Worm (Caenorhabditis elegans) whole organism, young adult: ENCODE results near the gene unc-62.
A peak's percentile ranks its signal among the peaks of the same experiment; 100 is the strongest.

Source experiments
- B0336.3 ChIP-seq: fragments of 200-800 bp; sonication (Bioruptor generic); IDR thresholded peaks from 2 replicates; pipeline ENCODE4 v1.3.6; 2022; ENCODE audit warnings: missing genetic modification characterization, missing compliant biosample characterization
- C17E4.6 ChIP-seq: fragments of 200-800 bp; sonication (Bioruptor generic); IDR thresholded peaks from 2 replicates; pipeline ENCODE4 v1.3.6; 2022; ENCODE audit warnings: missing genetic modification reagents, missing genetic modification characterization, missing compliant biosample characterization
- D2030.7 ChIP-seq: fragments of 200-800 bp; sonication (Bioruptor generic); IDR thresholded peaks from 2 replicates; pipeline ENCODE4 v1.3.6; 2022; ENCODE audit warnings: missing genetic modification reagents, missing genetic modification characterization, missing compliant biosample characterization
- F49E8.2 ChIP-seq: sonication (generic microtip); optimal IDR thresholded peaks from 3 replicates; lab custom pipeline; 2017; ENCODE audit warnings: missing genetic modification characterization, mild to moderate bottlenecking, missing compliant biosample characterization, antibody characterized with exemption, moderate library complexity; ENCODE audit not compliant: insufficient read depth
- F55B11.4 ChIP-seq: sonication (generic microtip); optimal IDR thresholded peaks from 2 replicates; lab custom pipeline; 2016; ENCODE audit warnings: missing compliant biosample characterization, missing genetic modification characterization, borderline replicate concordance; ENCODE audit not compliant: insufficient read depth
- K11D2.4 ChIP-seq: fragments of 200-800 bp; sonication (Bioruptor generic); IDR thresholded peaks from 2 replicates; pipeline ENCODE4 v1.3.6; 2022; ENCODE audit warnings: missing genetic modification reagents, missing genetic modification characterization, missing compliant biosample characterization
- K12H6.12 ChIP-seq: fragments of 200-800 bp; sonication (Bioruptor generic); optimal IDR thresholded peaks from 2 replicates; lab custom pipeline; 2018; ENCODE audit warnings: mild to moderate bottlenecking, missing genetic modification characterization, missing compliant biosample characterization
- T26A5.8 ChIP-seq: sonication (generic microtip); optimal IDR thresholded peaks from 2 replicates; lab custom pipeline; 2016; ENCODE audit warnings: missing genetic modification characterization, missing compliant biosample characterization
- Y53G8AR.9 ChIP-seq: fragments of 200-800 bp; sonication (Bioruptor generic); conservative IDR thresholded peaks from 2 replicates; pipeline ENCODE4 v1.3.6; 2022; ENCODE audit warnings: missing genetic modification reagents, missing genetic modification characterization, missing compliant biosample characterization
- akir-1 ChIP-seq: fragments of 200-800 bp; sonication (Bioruptor generic); optimal IDR thresholded peaks from 2 replicates; lab custom pipeline; 2018; ENCODE audit warnings: mild to moderate bottlenecking, missing genetic modification characterization, moderate library complexity, missing compliant biosample characterization
- aptf-2 ChIP-seq: fragments of 200-800 bp; sonication (Bioruptor generic); conservative IDR thresholded peaks from 2 replicates; pipeline ENCODE4 v1.3.6; 2022; ENCODE audit warnings: missing genetic modification reagents, missing genetic modification characterization, missing compliant biosample characterization
- attf-3 ChIP-seq: fragments of 200-800 bp; sonication (Bioruptor generic); conservative IDR thresholded peaks from 2 replicates; pipeline ENCODE4 v1.3.6; 2022; ENCODE audit warnings: missing genetic modification reagents, missing genetic modification characterization, missing compliant biosample characterization
- ceh-40 ChIP-seq: fragments of 200-800 bp; sonication (Bioruptor generic); IDR thresholded peaks from 2 replicates; pipeline ENCODE4 v1.3.6; 2022; ENCODE audit warnings: missing genetic modification characterization, missing compliant biosample characterization
- ets-4 ChIP-seq: fragments of 200-800 bp; sonication (Bioruptor generic); optimal IDR thresholded peaks from 2 replicates; lab custom pipeline; 2018; ENCODE audit warnings: mild to moderate bottlenecking, missing genetic modification characterization, missing compliant biosample characterization
- him-1 ChIP-seq: sonication (generic microtip); optimal IDR thresholded peaks from 2 replicates; lab custom pipeline; 2016; ENCODE audit warnings: missing genotype, missing genetic modification reagents, missing genetic modification characterization, missing compliant biosample characterization
- hmg-1.2 ChIP-seq: fragments of 200-800 bp; sonication (Bioruptor generic); IDR thresholded peaks from 2 replicates; pipeline ENCODE4 v1.3.6; 2022; ENCODE audit warnings: missing genetic modification reagents, missing genetic modification characterization, missing compliant biosample characterization
- let-526 ChIP-seq: fragments of 200-800 bp; sonication (Bioruptor generic); IDR thresholded peaks from 2 replicates; pipeline ENCODE4 v1.3.6; 2022; ENCODE audit warnings: missing genetic modification reagents, missing genetic modification characterization, missing compliant biosample characterization
- let-607 ChIP-seq, 2 experiments: fragments of 200-800 bp in 1 of 2; sonication (Bioruptor generic) in 1 of 2; sonication (generic microtip) in 1 of 2; optimal IDR thresholded peaks; 2 replicates each; lab custom pipeline; 2016 to 2018; ENCODE audit warnings: mild to moderate bottlenecking in 2 of 2, missing compliant biosample characterization in 2 of 2, missing genetic modification characterization in 2 of 2, moderate library complexity in 2 of 2, missing genotype in 1 of 2
- lin-40 ChIP-seq: sonication (generic microtip); optimal IDR thresholded peaks from 2 replicates; lab custom pipeline; 2016; ENCODE audit warnings: missing genetic modification characterization, mild to moderate bottlenecking, missing compliant biosample characterization, missing genotype, missing genetic modification reagents
- madf-10 ChIP-seq: sonication (generic microtip); optimal IDR thresholded peaks from 2 replicates; lab custom pipeline; 2016; ENCODE audit warnings: mild to moderate bottlenecking, missing genetic modification characterization, missing compliant biosample characterization
- madf-6 ChIP-seq: fragments of 200-800 bp; sonication (Bioruptor generic); IDR thresholded peaks from 2 replicates; pipeline ENCODE4 v1.3.6; 2022; ENCODE audit warnings: missing genetic modification reagents, missing genetic modification characterization, missing compliant biosample characterization
- madf-8 ChIP-seq: fragments of 200-800 bp; sonication (Bioruptor generic); conservative IDR thresholded peaks from 2 replicates; pipeline ENCODE4 v1.3.6; 2022; ENCODE audit warnings: missing genetic modification reagents, missing genetic modification characterization, missing compliant biosample characterization
- mcd-1 ChIP-seq: fragments of 200-800 bp; sonication (Bioruptor generic); IDR thresholded peaks from 2 replicates; pipeline ENCODE4 v1.3.6; 2022; ENCODE audit warnings: missing genetic modification reagents, missing genetic modification characterization, missing compliant biosample characterization
- mel-28 ChIP-seq: sonication (generic microtip); optimal IDR thresholded peaks from 2 replicates; lab custom pipeline; 2016; ENCODE audit warnings: borderline replicate concordance, mild to moderate bottlenecking, missing genetic modification characterization, missing compliant biosample characterization
- mxl-1 ChIP-seq: sonication (generic microtip); optimal IDR thresholded peaks from 2 replicates; lab custom pipeline; 2016; ENCODE audit warnings: missing genetic modification characterization, missing compliant biosample characterization
- nhr-80 ChIP-seq: sonication (generic microtip); optimal IDR thresholded peaks from 2 replicates; lab custom pipeline; 2016; ENCODE audit warnings: missing genetic modification characterization, missing compliant biosample characterization
- rpc-1 ChIP-seq, 2 experiments: fragments of 150-350 bp in 1 of 2; sonication (generic microtip) in 1 of 2; optimal IDR thresholded peaks; 2 replicates each; lab custom pipeline; 2014 to 2018; ENCODE audit warnings: missing biosample characterization in 1 of 2, missing genetic modification characterization in 1 of 2, missing genetic modification reagents in 1 of 2, missing genotype in 1 of 2
- somi-1 ChIP-seq: fragments of 200-800 bp; sonication (Bioruptor generic); optimal IDR thresholded peaks from 2 replicates; lab custom pipeline; 2018; ENCODE audit warnings: mild to moderate bottlenecking, missing genetic modification characterization, missing compliant biosample characterization
- unc-130 ChIP-seq: sonication (generic microtip); optimal IDR thresholded peaks from 2 replicates; lab custom pipeline; 2016; ENCODE audit warnings: missing genetic modification reagents, missing genetic modification characterization, missing compliant biosample characterization
- zfh-2 ChIP-seq: fragments of 200-800 bp; sonication (Bioruptor generic); conservative IDR thresholded peaks from 2 replicates; pipeline ENCODE4 v1.3.6; 2022; ENCODE audit warnings: missing genetic modification reagents, missing genetic modification characterization, missing compliant biosample characterization
- ztf-26 ChIP-seq: sonication (generic microtip); optimal IDR thresholded peaks from 2 replicates; lab custom pipeline; 2017; ENCODE audit warnings: missing genetic modification characterization, missing compliant biosample characterization
- ztf-3 ChIP-seq: fragments of 200-800 bp; sonication (Bioruptor generic); optimal IDR thresholded peaks from 2 replicates; lab custom pipeline; 2018; ENCODE audit warnings: mild to moderate bottlenecking, missing genetic modification characterization, missing compliant biosample characterization
- ztf-6 ChIP-seq: fragments of 200-800 bp; sonication (Bioruptor generic); IDR thresholded peaks from 2 replicates; pipeline ENCODE4 v1.3.6; 2022; ENCODE audit warnings: missing genetic modification reagents, missing genetic modification characterization, missing compliant biosample characterization

The unc-62 gene

ce11 chrV:4549191-4549590, 51.9 kb downstream of the unc-62 start, which contains the start of gene sos-1:
Gene sos-1, minus strand, starts transcription at chrV:4549291.
- TF ChIP-seq ceh-40 (GFP tag; lab: Robert Waterston, UW) (no peak), ztf-3 (GFP tag; lab: Kevin White, UChicago) (no peak), mcd-1 (no peak), C17E4.6 (GFP tag; lab: Robert Waterston, UW) (no peak), K12H6.12 (tag; lab: Kevin White, UChicago) (no peak), ets-4 (GFP tag; lab: Kevin White, UChicago) (no peak), unc-130 (GFP tag; lab: Kevin White, UChicago) (no peak), Y53G8AR.9 (GFP tag; lab: Robert Waterston, UW) (no peak), attf-3 (GFP tag; lab: Robert Waterston, UW) (no peak), aptf-2 (no peak), F49E8.2 (tag; lab: Kevin White, UChicago) (no peak), T26A5.8 (no peak), ztf-26 (no peak), nhr-80 (tag; lab: Kevin White, UChicago) (no peak), somi-1 (GFP tag; lab: Kevin White, UChicago) (no peak), hmg-1.2 (GFP tag; lab: Robert Waterston, UW) (no peak)

DNA sequence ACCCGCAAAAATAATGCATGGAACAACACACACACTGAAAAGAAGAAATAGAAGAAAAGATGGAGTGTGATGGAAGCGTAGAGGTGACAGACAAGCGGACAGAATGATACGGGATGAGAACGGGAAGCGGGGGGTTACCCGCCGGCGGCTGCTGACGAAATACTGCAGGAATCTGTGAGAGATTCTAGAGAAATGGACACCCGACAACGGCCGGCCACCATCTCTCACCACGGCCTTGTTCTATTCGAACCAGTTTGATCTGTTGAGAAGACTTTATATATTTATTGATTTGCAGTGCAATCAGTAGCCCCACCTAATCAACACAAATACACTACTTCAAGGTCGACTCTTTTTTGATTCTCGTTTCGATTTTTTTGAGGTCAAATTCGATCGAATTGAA, 53.2 kb downstream of the unc-62 start:
- TF ChIP-seq B0336.3 (GFP tag; lab: Robert Waterston, UW) (0 out of 2 replicates have a peak, but pooled peaks have one; percentile 24), let-607 (tag; optimal IDR thresholded peaks at IDR 0.05; lab: Kevin White, UChicago) (peak in 1 of 2 experiments; percentile 7), nhr-80 (tag; lab: Kevin White, UChicago) (peak; percentile 50), akir-1 (GFP tag; lab: Kevin White, UChicago) (no peak), K11D2.4 (GFP tag; lab: Robert Waterston, UW) (no peak), zfh-2 (GFP tag; lab: Robert Waterston, UW) (peak; percentile 70), lin-40 (peak; percentile 17), ztf-26 (peak; percentile 13), hmg-1.2 (GFP tag; lab: Robert Waterston, UW) (peak; percentile 49; the same call in 1 of the 2 replicates), T26A5.8 (no peak)
- TF ChIP-seq, all 124 proteins: peak for 7

DNA sequence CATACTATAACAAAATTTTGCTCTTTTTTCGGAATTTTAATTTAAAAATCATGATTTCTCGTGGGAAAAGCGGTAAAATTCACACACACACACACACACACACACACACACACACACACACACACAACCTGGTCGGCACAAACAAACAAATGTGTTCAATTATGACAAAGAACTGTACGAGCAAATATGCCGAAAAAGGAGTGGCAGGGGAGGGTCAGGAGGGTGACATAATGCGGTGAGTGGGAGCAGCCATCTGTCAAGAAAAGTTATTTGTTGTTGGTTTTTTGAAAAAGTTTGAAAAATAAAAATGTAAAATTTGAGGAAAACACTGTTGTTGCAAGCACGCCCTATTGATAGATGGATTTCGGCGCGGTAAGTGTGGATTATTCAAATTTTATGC, 54.6 kb downstream of the unc-62 start:
- TF ChIP-seq mel-28 (tag; lab: Kevin White, UChicago): no peak
- no peak for TF ChIP-seq madf-6
- no peak for TF ChIP-seq let-526 (GFP tag; lab: Robert Waterston, UW)
- no peak for TF ChIP-seq him-1 (tag; lab: Kevin White, UChicago)
- no peak for TF ChIP-seq D2030.7
- no peak for TF ChIP-seq madf-10 (tag; lab: Kevin White, UChicago)
- no peak for TF ChIP-seq ztf-6 (GFP tag; lab: Robert Waterston, UW)
- TF ChIP-seq rpc-1 (optimal IDR thresholded peaks at IDR 0.05; lab: Kevin White, UChicago): no peak
- TF ChIP-seq rpc-1 (tag; optimal IDR thresholded peaks at IDR 0.05; lab: Kevin White, UChicago): no peak
- TF ChIP-seq F55B11.4 (tag; lab: Kevin White, UChicago): no peak
- no peak for TF ChIP-seq madf-8 (GFP tag; lab: Robert Waterston, UW)
- TF ChIP-seq mxl-1 (tag; lab: Kevin White, UChicago): no peak
- TF ChIP-seq K11D2.4 (GFP tag; lab: Robert Waterston, UW): no peak
